Worm (Caenorhabditis elegans) whole organism, L4 larva: ENCODE results near the gene F40F8.4.

Experiments used
- T20F7.1 ChIP-seq: fragments of 200-800 bp; sonication (Bioruptor generic); optimal IDR thresholded peaks from 2 replicates; lab custom pipeline; 2018; ENCODE audit warnings: mild to moderate bottlenecking, missing genetic modification characterization, missing compliant biosample characterization
- Y5F2A.4 ChIP-seq: fragments of 200-800 bp; sonication (Bioruptor generic); optimal IDR thresholded peaks from 2 replicates; lab custom pipeline; 2018; ENCODE audit warnings: mild to moderate bottlenecking, missing genetic modification characterization, missing compliant biosample characterization
- Y75B8A.6 ChIP-seq: fragments of 200-800 bp; sonication (Bioruptor generic); IDR thresholded peaks from 2 replicates; pipeline ENCODE4 v1.3.6; 2022; ENCODE audit warnings: missing genetic modification reagents, missing genetic modification characterization, missing compliant biosample characterization
- ZK337.2 ChIP-seq: fragments of 200-800 bp; sonication (Bioruptor generic); IDR thresholded peaks from 2 replicates; pipeline ENCODE4 v1.3.6; 2022; ENCODE audit warnings: missing genetic modification reagents, missing genetic modification characterization, missing compliant biosample characterization
- aha-1 ChIP-seq: fragments of 150-350 bp; peaks from one replicate; lab custom pipeline; 2014; ENCODE audit warnings: missing biosample characterization, missing genetic modification characterization
- ama-1 ChIP-seq: fragments of 150-350 bp; optimal IDR thresholded peaks from 2 replicates; lab custom pipeline; 2014; ENCODE audit warnings: inconsistent platforms, mixed read lengths
- ceh-20 ChIP-seq: fragments of 200-800 bp; sonication (Bioruptor generic); IDR thresholded peaks from 2 replicates; pipeline ENCODE4 v1.3.6; 2022; ENCODE audit warnings: missing genetic modification reagents, missing genetic modification characterization, missing compliant biosample characterization
- ceh-28 ChIP-seq: fragments of 150-350 bp; optimal IDR thresholded peaks from 2 replicates; lab custom pipeline; 2014; ENCODE audit warnings: missing biosample characterization, missing genetic modification reagents, missing genetic modification characterization
- ceh-32 ChIP-seq: sonication (generic microtip); optimal IDR thresholded peaks from 2 replicates; lab custom pipeline; 2016; ENCODE audit warnings: mild to moderate bottlenecking, missing genetic modification characterization, missing compliant biosample characterization; ENCODE audit not compliant: poor library complexity
- ceh-62 ChIP-seq: sonication (generic microtip); optimal IDR thresholded peaks from 2 replicates; lab custom pipeline; 2017; ENCODE audit warnings: missing biosample characterization, missing genetic modification characterization
- ctbp-1 ChIP-seq: fragments of 200-800 bp; sonication (Bioruptor generic); IDR thresholded peaks from 2 replicates; pipeline ENCODE4 v1.3.6; 2022; ENCODE audit warnings: missing genetic modification reagents, missing genetic modification characterization, missing compliant biosample characterization
- daf-16 ChIP-seq, 3 experiments: sonication (generic microtip); optimal IDR thresholded peaks; 2 replicates each; lab custom pipeline; 2016 to 2017; ENCODE audit warnings: missing genetic modification characterization in 3 of 3, missing genetic modification reagents in 3 of 3, mild to moderate bottlenecking in 2 of 3, missing compliant biosample characterization in 2 of 3, missing biosample characterization in 1 of 3, moderate library complexity in 1 of 3
- dmd-6 ChIP-seq: fragments of 200-800 bp; sonication (Bioruptor generic); IDR thresholded peaks from 2 replicates; pipeline ENCODE4 v1.3.6; 2022; ENCODE audit warnings: missing genetic modification reagents, missing genetic modification characterization, missing compliant biosample characterization
- duxl-1 ChIP-seq: sonication (generic microtip); optimal IDR thresholded peaks from 2 replicates; lab custom pipeline; 2016; ENCODE audit warnings: mild to moderate bottlenecking, missing genetic modification characterization, moderate library complexity, missing compliant biosample characterization; ENCODE audit not compliant: poor library complexity
- dve-1 ChIP-seq: sonication (generic microtip); optimal IDR thresholded peaks from 2 replicates; lab custom pipeline; 2017; ENCODE audit warnings: antibody characterized with exemption, mild to moderate bottlenecking, missing genetic modification characterization, missing compliant biosample characterization; ENCODE audit not compliant: insufficient read depth
- fos-1 ChIP-seq: fragments of 150-350 bp; optimal IDR thresholded peaks from 2 replicates; lab custom pipeline; 2014; ENCODE audit warnings: missing biosample characterization, missing genetic modification characterization
- gei-8 ChIP-seq: fragments of 200-800 bp; sonication (Bioruptor generic); optimal IDR thresholded peaks from 2 replicates; lab custom pipeline; 2018; ENCODE audit warnings: mild to moderate bottlenecking, missing genetic modification characterization, missing compliant biosample characterization
- hif-1 ChIP-seq, 2 experiments: sonication (generic microtip); optimal IDR thresholded peaks; 2 replicates each; lab custom pipeline; 2016 to 2017; ENCODE audit warnings: missing compliant biosample characterization in 2 of 2, missing genetic modification characterization in 2 of 2, missing genetic modification reagents in 2 of 2, missing genotype in 2 of 2, mild to moderate bottlenecking in 1 of 2
- hlh-11 ChIP-seq: fragments of 200-800 bp; sonication (Bioruptor generic); optimal IDR thresholded peaks from 2 replicates; lab custom pipeline; 2018; ENCODE audit warnings: mild to moderate bottlenecking, missing genetic modification characterization, missing compliant biosample characterization
- hlh-30 ChIP-seq: sonication (generic microtip); optimal IDR thresholded peaks from 2 replicates; lab custom pipeline; 2017; ENCODE audit warnings: antibody characterized with exemption, mild to moderate bottlenecking, missing genetic modification characterization, missing compliant biosample characterization; ENCODE audit not compliant: insufficient read depth
- jun-1 ChIP-seq: fragments of 150-350 bp; optimal IDR thresholded peaks from 2 replicates; lab custom pipeline; 2014; ENCODE audit warnings: missing biosample characterization, missing genetic modification reagents, missing genetic modification characterization
- lim-7 ChIP-seq: fragments of 200-800 bp; sonication (Bioruptor generic); IDR thresholded peaks from 2 replicates; pipeline ENCODE4 v1.3.6; 2022; ENCODE audit warnings: missing genetic modification characterization, missing compliant biosample characterization
- lin-1 ChIP-seq: fragments of 200-800 bp; sonication (Bioruptor generic); IDR thresholded peaks from 2 replicates; pipeline ENCODE4 v1.3.6; 2022; ENCODE audit warnings: missing genetic modification reagents, missing genetic modification characterization, missing compliant biosample characterization
- lin-13 ChIP-seq: fragments of 150-350 bp; optimal IDR thresholded peaks from 2 replicates; lab custom pipeline; 2014; ENCODE audit warnings: missing biosample characterization, missing genetic modification reagents, missing genetic modification characterization
- lin-15B ChIP-seq: fragments of 150-350 bp; sonication (generic microtip); optimal IDR thresholded peaks from 3 replicates; lab custom pipeline; 2014; ENCODE audit warnings: missing biosample characterization, missing genetic modification characterization
- lin-38 ChIP-seq: fragments of 200-800 bp; sonication (Bioruptor generic); IDR thresholded peaks from 2 replicates; pipeline ENCODE4 v1.3.6; 2022; ENCODE audit warnings: missing genetic modification reagents, missing genetic modification characterization, missing compliant biosample characterization
- mes-2 ChIP-seq: sonication (generic microtip); optimal IDR thresholded peaks from 2 replicates; lab custom pipeline; 2016; ENCODE audit warnings: missing genotype, mild to moderate bottlenecking, missing genetic modification characterization, missing compliant biosample characterization; ENCODE audit not compliant: poor library complexity, severe bottlenecking
- nhr-10 ChIP-seq: fragments of 150-350 bp; optimal IDR thresholded peaks from 2 replicates; lab custom pipeline; 2014; ENCODE audit warnings: missing biosample characterization, missing genetic modification characterization
- nhr-25 ChIP-seq: sonication (generic microtip); optimal IDR thresholded peaks from 2 replicates; lab custom pipeline; 2017; ENCODE audit warnings: missing genetic modification characterization, mild to moderate bottlenecking, missing compliant biosample characterization, antibody characterized with exemption, moderate library complexity, borderline replicate concordance; ENCODE audit not compliant: insufficient read depth
- nhr-28 ChIP-seq: fragments of 150-350 bp; optimal IDR thresholded peaks from 2 replicates; lab custom pipeline; 2014; ENCODE audit warnings: missing biosample characterization, missing genetic modification characterization
- nhr-42 ChIP-seq: fragments of 200-800 bp; sonication (Bioruptor generic); IDR thresholded peaks from 2 replicates; pipeline ENCODE4 v1.3.6; 2022; ENCODE audit warnings: missing genetic modification characterization, missing compliant biosample characterization
- nhr-48 ChIP-seq: sonication (generic microtip); optimal IDR thresholded peaks from 2 replicates; lab custom pipeline; 2016; ENCODE audit warnings: mild to moderate bottlenecking, missing genetic modification characterization, missing compliant biosample characterization
- nhr-6 ChIP-seq: fragments of 150-350 bp; optimal IDR thresholded peaks from 2 replicates; lab custom pipeline; 2014; ENCODE audit warnings: missing biosample characterization, missing genetic modification characterization
- nhr-76 ChIP-seq: fragments of 150-350 bp; optimal IDR thresholded peaks from 2 replicates; lab custom pipeline; 2014; ENCODE audit warnings: missing biosample characterization, missing genetic modification characterization
- nhr-77 ChIP-seq: fragments of 150-350 bp; optimal IDR thresholded peaks from 2 replicates; lab custom pipeline; 2014; ENCODE audit warnings: missing biosample characterization, missing genetic modification characterization
- pha-4 ChIP-seq, 2 experiments: fragments of 150-350 bp in 1 of 2; fragments of 200-800 bp in 1 of 2; sonication (Bioruptor generic) in 1 of 2; IDR thresholded peaks in 1 of 2; optimal IDR thresholded peaks in 1 of 2; 2 replicates each; pipeline versions ENCODE4 v1.3.6 to Lab custom; 2014 to 2022; ENCODE audit warnings: missing genetic modification characterization in 2 of 2, missing genetic modification reagents in 2 of 2, missing biosample characterization in 1 of 2, missing compliant biosample characterization in 1 of 2
- php-3 ChIP-seq: fragments of 200-800 bp; sonication (Bioruptor generic); IDR thresholded peaks from 2 replicates; pipeline ENCODE4 v1.3.6; 2022; ENCODE audit warnings: missing genetic modification reagents, missing genetic modification characterization, missing compliant biosample characterization
- saeg-2 ChIP-seq: fragments of 200-800 bp; sonication (Bioruptor generic); IDR thresholded peaks from 2 replicates; pipeline ENCODE4 v1.3.6; 2022; ENCODE audit warnings: missing genetic modification reagents, missing genetic modification characterization, missing compliant biosample characterization
- set-16 ChIP-seq: fragments of 200-800 bp; sonication (Bioruptor generic); IDR thresholded peaks from 2 replicates; pipeline ENCODE4 v1.3.6; 2022; ENCODE audit warnings: missing genetic modification reagents, missing genetic modification characterization, missing compliant biosample characterization
- skn-1 ChIP-seq: fragments of 150-350 bp; optimal IDR thresholded peaks from 2 replicates; lab custom pipeline; 2014; ENCODE audit warnings: missing biosample characterization, missing genetic modification characterization
- snpc-4 ChIP-seq: fragments of 150-350 bp; optimal IDR thresholded peaks from 2 replicates; lab custom pipeline; 2014; ENCODE audit warnings: missing biosample characterization, missing genetic modification characterization
- spr-3 ChIP-seq: fragments of 200-800 bp; sonication (Bioruptor generic); optimal IDR thresholded peaks from 2 replicates; lab custom pipeline; 2018; ENCODE audit warnings: mild to moderate bottlenecking, missing genetic modification characterization, missing compliant biosample characterization
- tra-1 ChIP-seq: fragments of 200-800 bp; sonication (Bioruptor generic); IDR thresholded peaks from 2 replicates; pipeline ENCODE4 v1.3.6; 2022; ENCODE audit warnings: missing genetic modification reagents, missing genetic modification characterization, missing compliant biosample characterization
- unc-62 ChIP-seq, 3 experiments: fragments of 150-350 bp in 1 of 3; sonication (generic microtip); optimal IDR thresholded peaks in 2 of 3; peaks in 1 of 3; 1 replicate in 1 of 3; 2 replicates in 2 of 3; lab custom pipeline; 2014 to 2017; ENCODE audit warnings: missing biosample characterization in 3 of 3, missing genetic modification characterization in 3 of 3, missing genetic modification reagents in 3 of 3, missing genotype in 1 of 3
- vab-7 ChIP-seq: fragments of 200-800 bp; sonication (Bioruptor generic); IDR thresholded peaks from 2 replicates; pipeline ENCODE4 v1.3.6; 2022; ENCODE audit warnings: missing genetic modification reagents, missing genetic modification characterization, missing compliant biosample characterization
- ztf-11 ChIP-seq: fragments of 150-350 bp; optimal IDR thresholded peaks from 2 replicates; lab custom pipeline; 2014; ENCODE audit warnings: missing biosample characterization, missing genetic modification characterization

Gene F40F8.4

DNA sequence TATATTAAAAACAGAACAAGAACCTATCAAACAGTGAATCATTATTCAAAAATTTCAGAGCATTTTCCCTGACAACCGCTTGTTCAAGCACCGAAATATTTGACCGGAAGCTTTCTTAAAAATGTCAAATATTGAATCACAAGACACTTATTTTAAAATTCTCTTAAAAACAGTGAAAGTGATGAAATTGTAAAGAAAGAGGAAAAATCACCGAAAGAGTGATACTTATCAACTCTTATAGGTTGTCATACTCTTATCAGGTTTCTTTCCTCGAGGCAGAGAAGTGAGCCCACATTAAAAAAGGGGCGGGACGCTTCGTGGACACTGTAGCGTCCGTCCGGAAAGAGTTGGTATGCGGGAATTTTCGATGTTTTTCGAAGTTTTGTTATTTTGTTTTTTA, 13.8 kb upstream of the F40F8.4 start:
- no peak for TF ChIP-seq pha-4 (GFP tag; IDR thresholded peaks at IDR 0.05; lab: Robert Waterston, UW)
- TF ChIP-seq pha-4 (tag; optimal IDR thresholded peaks at IDR 0.05; lab: Kevin White, UChicago): no peak
- no peak for TF ChIP-seq ceh-28 (tag; lab: Kevin White, UChicago)
- peak; percentile 8 for TF ChIP-seq nhr-48 (tag; lab: Kevin White, UChicago)
- TF ChIP-seq saeg-2 (GFP tag; lab: Robert Waterston, UW): no peak
- TF ChIP-seq ceh-62 (tag; lab: Kevin White, UChicago): no peak
- TF ChIP-seq hlh-30 (tag; lab: Kevin White, UChicago): peak; percentile 56
- TF ChIP-seq dve-1 (tag; lab: Kevin White, UChicago): peak; percentile 65
- no peak for TF ChIP-seq gei-8 (GFP tag; lab: Kevin White, UChicago)
- no peak for TF ChIP-seq snpc-4 (tag; lab: Kevin White, UChicago)
- peak in 1 of 2 experiments; percentile 20 for TF ChIP-seq unc-62 (GFP tag; optimal IDR thresholded peaks at IDR 0.05 in 1 of 2; lab: Kevin White, UChicago)
- no peak for TF ChIP-seq unc-62 (tag; optimal IDR thresholded peaks at IDR 0.05; lab: Kevin White, UChicago)
- TF ChIP-seq hlh-11: peak; percentile 66
- TF ChIP-seq ctbp-1 (GFP tag; lab: Robert Waterston, UW): no peak
- TF ChIP-seq fos-1: no peak
- TF ChIP-seq nhr-42 (GFP tag; lab: Robert Waterston, UW): no peak
- no peak for TF ChIP-seq nhr-25 (tag; lab: Kevin White, UChicago)
- TF ChIP-seq nhr-77 (tag; lab: Kevin White, UChicago): peak; percentile 48
- 0 out of 2 replicates have a peak, but pooled peaks have one; percentile 32 for TF ChIP-seq php-3
- TF ChIP-seq nhr-76: no peak
- TF ChIP-seq set-16 (GFP tag; lab: Robert Waterston, UW): no peak
- no peak for TF ChIP-seq lin-1 (GFP tag; lab: Robert Waterston, UW)
- peak; percentile 47 for TF ChIP-seq nhr-28 (tag; lab: Kevin White, UChicago)
- no peak for TF ChIP-seq vab-7 (GFP tag; lab: Robert Waterston, UW)
- TF ChIP-seq hif-1 (tag; optimal IDR thresholded peaks at IDR 0.05; lab: Kevin White, UChicago): no peak
- TF ChIP-seq spr-3 (GFP tag; lab: Kevin White, UChicago): no peak
- TF ChIP-seq dmd-6 (GFP tag; lab: Robert Waterston, UW): peak; percentile 52
- TF ChIP-seq Y5F2A.4 (GFP tag; lab: Kevin White, UChicago): no peak
- TF ChIP-seq nhr-10 (tag; lab: Kevin White, UChicago): peak; percentile 40
- peak; percentile 16 for TF ChIP-seq jun-1 (tag; lab: Kevin White, UChicago)
- no peak for TF ChIP-seq lin-15B (tag; lab: Kevin White, UChicago)
- no peak for TF ChIP-seq lin-13
- TF ChIP-seq daf-16 (GFP tag; optimal IDR thresholded peaks at IDR 0.05; lab: Kevin White, UChicago): no peak
- TF ChIP-seq daf-16 (tag; optimal IDR thresholded peaks at IDR 0.05; lab: Kevin White, UChicago): peak; percentile 63
- no peak for TF ChIP-seq skn-1 (tag; lab: Kevin White, UChicago)
- no peak for TF ChIP-seq nhr-6 (tag; lab: Kevin White, UChicago)
- TF ChIP-seq ama-1 (lab: Kevin White, UChicago): no peak
- TF ChIP-seq, all 104 proteins: peak for 12

DNA sequence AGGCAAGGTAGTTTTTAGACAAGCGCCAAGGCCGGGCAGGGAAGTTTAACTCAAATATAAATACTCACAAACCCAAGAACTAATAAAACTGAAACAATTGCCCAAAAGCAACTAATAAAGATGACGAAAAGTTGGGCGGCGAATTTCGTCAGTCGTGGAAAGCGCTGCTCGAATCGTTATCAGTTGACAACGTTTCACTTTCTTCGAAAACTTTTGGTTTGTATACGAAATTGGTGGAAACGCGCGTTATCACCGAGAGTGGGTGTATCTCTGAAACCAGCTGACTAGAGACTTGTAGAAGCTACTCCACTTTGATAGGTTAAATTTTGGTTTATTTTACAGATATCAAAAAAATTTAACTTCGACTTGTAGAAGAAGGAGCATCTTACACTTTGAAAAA, 13.0 kb upstream of the F40F8.4 start:
- no peak for TF ChIP-seq ZK337.2
- no peak for TF ChIP-seq duxl-1 (tag; lab: Kevin White, UChicago)
- peak; percentile 41 for TF ChIP-seq nhr-28 (tag; lab: Kevin White, UChicago)
- TF ChIP-seq aha-1 (tag; lab: Kevin White, UChicago): peak; percentile 63
- peak; percentile 13 for TF ChIP-seq mes-2 (tag; lab: Kevin White, UChicago)
- TF ChIP-seq skn-1 (tag; lab: Kevin White, UChicago): no peak
- no peak for TF ChIP-seq daf-16 (GFP tag; optimal IDR thresholded peaks at IDR 0.05; lab: Kevin White, UChicago)
- peak; percentile 78 for TF ChIP-seq daf-16 (tag; optimal IDR thresholded peaks at IDR 0.05; lab: Kevin White, UChicago)
- no peak for TF ChIP-seq lim-7 (GFP tag; lab: Robert Waterston, UW)
- no peak for TF ChIP-seq ceh-32 (tag; lab: Kevin White, UChicago)
- TF ChIP-seq dmd-6 (GFP tag; lab: Robert Waterston, UW): peak; percentile 74
- no peak for TF ChIP-seq Y75B8A.6 (GFP tag; lab: Robert Waterston, UW)
- TF ChIP-seq nhr-48 (tag; lab: Kevin White, UChicago): peak; percentile 13
- peak; percentile 67 for TF ChIP-seq dve-1 (tag; lab: Kevin White, UChicago)
- no peak for TF ChIP-seq T20F7.1 (GFP tag; lab: Kevin White, UChicago)
- TF ChIP-seq hlh-11: peak; percentile 76
- peak; percentile 12; the same call in 1 of the 2 replicates for TF ChIP-seq lin-38 (GFP tag; lab: Robert Waterston, UW)
- no peak for TF ChIP-seq lin-1 (GFP tag; lab: Robert Waterston, UW)
- TF ChIP-seq ceh-20 (GFP tag; lab: Robert Waterston, UW): no peak
- TF ChIP-seq ztf-11: no peak
- TF ChIP-seq tra-1 (GFP tag; lab: Robert Waterston, UW): 0 out of 2 replicates have a peak, but pooled peaks have one; percentile 37
- TF ChIP-seq ama-1 (lab: Kevin White, UChicago): peak; percentile 9
- no peak for TF ChIP-seq nhr-25 (tag; lab: Kevin White, UChicago)
- TF ChIP-seq php-3: 0 out of 2 replicates have a peak, but pooled peaks have one; percentile 38
